Worm (Caenorhabditis elegans) whole organism, mixed stage, embryonic: ENCODE measurements around the gene E_BE45912.2.
"Not testable (repeated sequence)": the region's sequence is repeated elsewhere in the genome, so short reads cannot be mapped to it uniquely, and the experiment has no call there.

ENCODE experiments used
- M03D4.4 ChIP-seq: sonication (generic microtip); optimal IDR thresholded peaks from 2 replicates; lab custom pipeline; 2017; ENCODE audit warnings: mild to moderate bottlenecking, missing genetic modification characterization, missing compliant biosample characterization
- bed-3 ChIP-seq: fragments of 200-800 bp; sonication (Bioruptor generic); optimal IDR thresholded peaks from 3 replicates; lab custom pipeline; 2018; ENCODE audit warnings: mild to moderate bottlenecking, missing genetic modification characterization, moderate library complexity, missing compliant biosample characterization
- blmp-1 ChIP-seq: fragments of 150-350 bp; optimal IDR thresholded peaks from 2 replicates; lab custom pipeline; 2014; ENCODE audit warnings: missing biosample characterization, missing genetic modification characterization
- ceh-39 ChIP-seq: fragments of 150-350 bp; optimal IDR thresholded peaks from 2 replicates; lab custom pipeline; 2014; ENCODE audit warnings: missing biosample characterization, missing genetic modification characterization
- ceh-43 ChIP-seq: fragments of 200-800 bp; sonication (Bioruptor generic); optimal IDR thresholded peaks from 2 replicates; lab custom pipeline; 2018; ENCODE audit warnings: mild to moderate bottlenecking, missing genetic modification characterization, moderate library complexity, missing compliant biosample characterization
- ceh-83 ChIP-seq: fragments of 200-800 bp; sonication (Bioruptor generic); optimal IDR thresholded peaks from 2 replicates; lab custom pipeline; 2018; ENCODE audit warnings: mild to moderate bottlenecking, missing genetic modification characterization, missing compliant biosample characterization
- ces-1 ChIP-seq: fragments of 150-350 bp; optimal IDR thresholded peaks from 2 replicates; lab custom pipeline; 2014; ENCODE audit warnings: missing biosample characterization, missing genetic modification reagents, missing genetic modification characterization
- cnd-1 ChIP-seq: fragments of 200-800 bp; sonication (Bioruptor generic); optimal IDR thresholded peaks from 2 replicates; lab custom pipeline; 2018; ENCODE audit warnings: mild to moderate bottlenecking, missing genetic modification characterization, missing compliant biosample characterization
- drap-1 ChIP-seq: fragments of 200-800 bp; sonication (Bioruptor generic); optimal IDR thresholded peaks from 3 replicates; lab custom pipeline; 2018; ENCODE audit warnings: mild to moderate bottlenecking, missing genetic modification characterization, missing compliant biosample characterization
- elt-1 ChIP-seq: sonication (generic microtip); optimal IDR thresholded peaks from 2 replicates; lab custom pipeline; 2017; ENCODE audit warnings: missing genetic modification characterization, mild to moderate bottlenecking, missing compliant biosample characterization, antibody characterized with exemption, moderate library complexity, borderline replicate concordance; ENCODE audit not compliant: insufficient read depth
- elt-3 ChIP-seq: fragments of 150-350 bp; optimal IDR thresholded peaks from 2 replicates; lab custom pipeline; 2014; ENCODE audit warnings: missing biosample characterization, missing genetic modification characterization
- flh-1 ChIP-seq: fragments of 200-800 bp; sonication (Bioruptor generic); optimal IDR thresholded peaks from 2 replicates; lab custom pipeline; 2018; ENCODE audit warnings: mild to moderate bottlenecking, missing genetic modification characterization, moderate library complexity, missing compliant biosample characterization
- ham-2 ChIP-seq: fragments of 200-800 bp; sonication (Bioruptor generic); optimal IDR thresholded peaks from 2 replicates; lab custom pipeline; 2018; ENCODE audit warnings: mild to moderate bottlenecking, missing genetic modification characterization, missing compliant biosample characterization
- hlh-1 ChIP-seq: fragments of 150-350 bp; optimal IDR thresholded peaks from 2 replicates; lab custom pipeline; 2014; ENCODE audit warnings: missing biosample characterization, missing genetic modification reagents, missing genetic modification characterization
- lin-13 ChIP-seq: fragments of 150-350 bp; optimal IDR thresholded peaks from 2 replicates; lab custom pipeline; 2014; ENCODE audit warnings: missing biosample characterization, missing genetic modification characterization
- lin-32 ChIP-seq: fragments of 200-800 bp; sonication (Bioruptor generic); optimal IDR thresholded peaks from 2 replicates; lab custom pipeline; 2018; ENCODE audit warnings: mild to moderate bottlenecking, missing genetic modification characterization, missing compliant biosample characterization
- lsy-2 ChIP-seq: fragments of 150-350 bp; optimal IDR thresholded peaks from 2 replicates; lab custom pipeline; 2014; ENCODE audit warnings: missing biosample characterization, missing genetic modification characterization
- mab-5 ChIP-seq: fragments of 150-350 bp; optimal IDR thresholded peaks from 2 replicates; lab custom pipeline; 2014; ENCODE audit warnings: missing biosample characterization, missing genetic modification characterization
- mep-1 ChIP-seq: fragments of 150-350 bp; optimal IDR thresholded peaks from 2 replicates; lab custom pipeline; 2017; ENCODE audit warnings: missing biosample characterization, missing genetic modification reagents, missing genetic modification characterization, inconsistent platforms
- mls-2 ChIP-seq: sonication (generic microtip); optimal IDR thresholded peaks from 2 replicates; lab custom pipeline; 2016; ENCODE audit warnings: mild to moderate bottlenecking, missing genetic modification characterization, moderate library complexity, missing compliant biosample characterization
- nhr-12 ChIP-seq: fragments of 150-350 bp; optimal IDR thresholded peaks from 2 replicates; lab custom pipeline; 2014; ENCODE audit warnings: missing biosample characterization, missing genetic modification characterization
- nhr-2 ChIP-seq: fragments of 150-350 bp; optimal IDR thresholded peaks from 2 replicates; lab custom pipeline; 2014; ENCODE audit warnings: missing biosample characterization, missing genetic modification characterization
- nhr-237 ChIP-seq: fragments of 150-350 bp; optimal IDR thresholded peaks from 2 replicates; lab custom pipeline; 2014; ENCODE audit warnings: missing biosample characterization, missing genetic modification characterization
- nhr-28 ChIP-seq: fragments of 150-350 bp; optimal IDR thresholded peaks from 2 replicates; lab custom pipeline; 2014; ENCODE audit warnings: missing biosample characterization, missing genetic modification characterization
- nhr-76 ChIP-seq: sonication (generic microtip); optimal IDR thresholded peaks from 2 replicates; lab custom pipeline; 2017; ENCODE audit warnings: missing biosample characterization, missing genetic modification characterization
- pha-4 ChIP-seq: fragments of 150-350 bp; optimal IDR thresholded peaks from 2 replicates; lab custom pipeline; 2018; ENCODE audit warnings: missing biosample characterization, missing genetic modification reagents, missing genetic modification characterization
- sem-2 ChIP-seq: fragments of 200-800 bp; sonication (Bioruptor generic); optimal IDR thresholded peaks from 2 replicates; lab custom pipeline; 2018; ENCODE audit warnings: mild to moderate bottlenecking, missing genetic modification characterization, missing compliant biosample characterization
- snpc-4 ChIP-seq: fragments of 150-350 bp; optimal IDR thresholded peaks from 2 replicates; lab custom pipeline; 2014; ENCODE audit warnings: missing biosample characterization, missing genetic modification characterization
- sptf-1 ChIP-seq: sonication (generic microtip); optimal IDR thresholded peaks from 2 replicates; lab custom pipeline; 2017; ENCODE audit warnings: mild to moderate bottlenecking, missing genetic modification characterization, moderate library complexity, missing compliant biosample characterization
- tbx-8 ChIP-seq: fragments of 200-800 bp; sonication (Bioruptor generic); optimal IDR thresholded peaks from 2 replicates; lab custom pipeline; 2018; ENCODE audit warnings: mild to moderate bottlenecking, missing genetic modification characterization, moderate library complexity, missing compliant biosample characterization
- unc-120 ChIP-seq: sonication (generic microtip); optimal IDR thresholded peaks from 2 replicates; lab custom pipeline; 2017; ENCODE audit warnings: missing genetic modification characterization, missing compliant biosample characterization; ENCODE audit not compliant: poor library complexity, severe bottlenecking
- unc-39 ChIP-seq: fragments of 150-350 bp; optimal IDR thresholded peaks from 2 replicates; lab custom pipeline; 2014; ENCODE audit warnings: missing biosample characterization, missing genetic modification characterization
- unc-62 ChIP-seq: fragments of 150-350 bp; optimal IDR thresholded peaks from 2 replicates; lab custom pipeline; 2014; ENCODE audit warnings: missing biosample characterization, missing genetic modification reagents, missing genetic modification characterization
- zip-8 ChIP-seq: fragments of 150-350 bp; optimal IDR thresholded peaks from 2 replicates; lab custom pipeline; 2014; ENCODE audit warnings: missing biosample characterization, missing genetic modification characterization
- ztf-11 ChIP-seq: fragments of 150-350 bp; optimal IDR thresholded peaks from 2 replicates; lab custom pipeline; 2014; ENCODE audit warnings: missing biosample characterization, missing genetic modification characterization

E_BE45912.2 gene

ce11 chrIII:1030965-1031364, at the start of gene E_BE45912.2, which contains the start of gene clc-26:
TSS of gene E_BE45912.2 (minus strand) at chrIII:1031103.
TSS of gene clc-26 (minus strand) at chrIII:1031065.
- no peak for TF ChIP-seq nhr-237 (tag; lab: Kevin White, UChicago)

ce11 chrIII:1080536-1080935, 49.6 kb upstream of the E_BE45912.2 start, which contains the start of the genes rab-18 and kbp-4:
TSS of gene rab-18 (minus strand) at chrIII:1080775.
TSS of gene kbp-4 (plus strand) at chrIII:1080901.
- TF ChIP-seq bed-3 (GFP tag; lab: Kevin White, UChicago): no peak
- TF ChIP-seq flh-1 (GFP tag; lab: Kevin White, UChicago): no peak
- TF ChIP-seq blmp-1 (tag; lab: Kevin White, UChicago): peak; percentile 14
- no peak for TF ChIP-seq sem-2 (GFP tag; lab: Kevin White, UChicago)
- peak; percentile 58 for TF ChIP-seq unc-120
- TF ChIP-seq nhr-2 (tag; lab: Kevin White, UChicago): no peak
- no peak for TF ChIP-seq nhr-76 (tag; lab: Kevin White, UChicago)
- TF ChIP-seq lsy-2: peak; percentile 85
- peak; percentile 92 for TF ChIP-seq ceh-39 (tag; lab: Kevin White, UChicago)
- peak; percentile 94 for TF ChIP-seq nhr-237 (tag; lab: Kevin White, UChicago)
- peak; percentile 73 for TF ChIP-seq ces-1 (GFP tag; lab: Kevin White, UChicago)
- no peak for TF ChIP-seq ceh-83 (GFP tag; lab: Kevin White, UChicago)
- TF ChIP-seq unc-39 (tag; lab: Kevin White, UChicago): no peak
- TF ChIP-seq M03D4.4 (tag; lab: Kevin White, UChicago): peak; percentile 1
- TF ChIP-seq ham-2: no peak
- peak; percentile 87 for TF ChIP-seq hlh-1 (tag; lab: Kevin White, UChicago)
- peak; percentile 50 for TF ChIP-seq sptf-1 (tag; lab: Kevin White, UChicago)
- no peak for TF ChIP-seq lin-32
- TF ChIP-seq tbx-8 (GFP tag; lab: Kevin White, UChicago): no peak
- no peak for TF ChIP-seq nhr-28 (tag; lab: Kevin White, UChicago)
- no peak for TF ChIP-seq ceh-43 (GFP tag; lab: Kevin White, UChicago)
- TF ChIP-seq drap-1 (GFP tag; lab: Kevin White, UChicago): peak; percentile 52
- no peak for TF ChIP-seq snpc-4
- peak; percentile 33 for TF ChIP-seq cnd-1 (tag; lab: Kevin White, UChicago)
- TF ChIP-seq pha-4: peak; percentile 90
- TF ChIP-seq unc-62 (GFP tag; lab: Kevin White, UChicago): peak; percentile 15
- TF ChIP-seq ztf-11 (tag; lab: Kevin White, UChicago): no peak
- TF ChIP-seq mep-1 (tag; lab: Kevin White, UChicago): peak; percentile 99
- no peak for TF ChIP-seq elt-3 (tag; lab: Kevin White, UChicago)
- no peak for TF ChIP-seq zip-8 (tag; lab: Kevin White, UChicago)
- no peak for TF ChIP-seq mls-2 (tag; lab: Kevin White, UChicago)
- TF ChIP-seq mab-5: no peak
- TF ChIP-seq lin-13 (tag; lab: Kevin White, UChicago): peak; percentile 94
- TF ChIP-seq elt-1: peak; percentile 5
- TF ChIP-seq nhr-12 (tag; lab: Kevin White, UChicago): no peak
- TF ChIP-seq, all 35 proteins: peak for 16

ce11 chrIII:1076383-1076782, 45.5 kb upstream of the E_BE45912.2 start, which contains the start of gene uaf-1:
TSS of gene uaf-1 (minus strand) at chrIII:1076555.
- not testable (repeated sequence) for TF ChIP-seq snpc-4; ztf-11 (tag; lab: Kevin White, UChicago); bed-3 (GFP tag; lab: Kevin White, UChicago)

ce11 chrIII:1074152-1074551, 43.2 kb upstream of the E_BE45912.2 start:
- TF ChIP-seq nhr-237 (tag; lab: Kevin White, UChicago): no peak
- no peak for TF ChIP-seq snpc-4
- TF ChIP-seq mls-2 (tag; lab: Kevin White, UChicago): no peak
- no peak for TF ChIP-seq lin-32
- no peak for TF ChIP-seq cnd-1 (tag; lab: Kevin White, UChicago)
- TF ChIP-seq unc-62 (GFP tag; lab: Kevin White, UChicago): no peak
- no peak for TF ChIP-seq nhr-12 (tag; lab: Kevin White, UChicago)
- TF ChIP-seq nhr-28 (tag; lab: Kevin White, UChicago): no peak
- no peak for TF ChIP-seq unc-120
- no peak for TF ChIP-seq nhr-2 (tag; lab: Kevin White, UChicago)
- TF ChIP-seq lin-13 (tag; lab: Kevin White, UChicago): no peak
- TF ChIP-seq mab-5: no peak
- no peak for TF ChIP-seq sem-2 (GFP tag; lab: Kevin White, UChicago)
- no peak for TF ChIP-seq ceh-43 (GFP tag; lab: Kevin White, UChicago)
- no peak for TF ChIP-seq hlh-1 (tag; lab: Kevin White, UChicago)
- TF ChIP-seq unc-39 (tag; lab: Kevin White, UChicago): no peak
- no peak for TF ChIP-seq M03D4.4 (tag; lab: Kevin White, UChicago)
- TF ChIP-seq ceh-83 (GFP tag; lab: Kevin White, UChicago): no peak
- no peak for TF ChIP-seq elt-3 (tag; lab: Kevin White, UChicago)
- TF ChIP-seq blmp-1 (tag; lab: Kevin White, UChicago): no peak
